Worm (Caenorhabditis elegans) whole organism, late embryonic: ENCODE results near the gene gcy-12.
A peak's percentile ranks its signal among the peaks of the same experiment; 100 is the strongest.

ENCODE experiments used
- C08G9.2 ChIP-seq: sonication (generic microtip); optimal IDR thresholded peaks from 2 replicates; lab custom pipeline; 2016; ENCODE audit warnings: mild to moderate bottlenecking, missing genetic modification characterization, moderate library complexity, missing compliant biosample characterization
- C38D4.7 ChIP-seq: fragments of 200-800 bp; sonication (Bioruptor generic); optimal IDR thresholded peaks from 2 replicates; lab custom pipeline; 2018; ENCODE audit warnings: mild to moderate bottlenecking, missing genetic modification characterization, moderate library complexity, missing compliant biosample characterization
- K02D7.2 ChIP-seq: sonication (generic microtip); optimal IDR thresholded peaks from 2 replicates; lab custom pipeline; 2017; ENCODE audit warnings: mild to moderate bottlenecking, missing genetic modification characterization, missing compliant biosample characterization
- K09A11.1 ChIP-seq: sonication (generic microtip); optimal IDR thresholded peaks from 2 replicates; lab custom pipeline; 2017; ENCODE audit warnings: antibody characterized with exemption, mild to moderate bottlenecking, missing genetic modification characterization, missing compliant biosample characterization; ENCODE audit not compliant: insufficient read depth
- Y22D7AL.16 ChIP-seq: sonication (generic microtip); optimal IDR thresholded peaks from 2 replicates; lab custom pipeline; 2016; ENCODE audit warnings: missing genetic modification characterization, missing compliant biosample characterization
- ceh-14 ChIP-seq: sonication (generic microtip); optimal IDR thresholded peaks from 2 replicates; lab custom pipeline; 2016; ENCODE audit warnings: missing genotype, missing genetic modification characterization, missing compliant biosample characterization
- ceh-18 ChIP-seq: sonication (generic microtip); optimal IDR thresholded peaks from 2 replicates; lab custom pipeline; 2016; ENCODE audit warnings: missing genetic modification characterization, missing compliant biosample characterization
- ceh-19 ChIP-seq: fragments of 200-800 bp; sonication (Bioruptor generic); optimal IDR thresholded peaks from 2 replicates; lab custom pipeline; 2018; ENCODE audit warnings: mild to moderate bottlenecking, missing genetic modification characterization, missing compliant biosample characterization
- ceh-22 ChIP-seq: sonication (generic microtip); optimal IDR thresholded peaks from 2 replicates; lab custom pipeline; 2017; ENCODE audit warnings: missing biosample characterization, missing genetic modification characterization
- ceh-31 ChIP-seq: sonication (generic microtip); optimal IDR thresholded peaks from 2 replicates; lab custom pipeline; 2016; ENCODE audit warnings: missing genetic modification characterization, missing compliant biosample characterization
- ceh-48 ChIP-seq: sonication (generic microtip); optimal IDR thresholded peaks from 2 replicates; lab custom pipeline; 2016; ENCODE audit warnings: missing genetic modification characterization, inconsistent platforms, missing compliant biosample characterization
- ceh-6 ChIP-seq: fragments of 200-800 bp; sonication (Bioruptor generic); optimal IDR thresholded peaks from 2 replicates; lab custom pipeline; 2018; ENCODE audit warnings: mild to moderate bottlenecking, missing genetic modification characterization, missing compliant biosample characterization
- ceh-9 ChIP-seq: sonication (generic microtip); optimal IDR thresholded peaks from 2 replicates; lab custom pipeline; 2016; ENCODE audit warnings: mild to moderate bottlenecking, missing genetic modification characterization, inconsistent platforms, missing compliant biosample characterization
- che-1 ChIP-seq: sonication (generic microtip); optimal IDR thresholded peaks from 2 replicates; lab custom pipeline; 2016; ENCODE audit warnings: mild to moderate bottlenecking, missing genetic modification characterization, missing compliant biosample characterization
- dmd-4 ChIP-seq: sonication (generic microtip); optimal IDR thresholded peaks from 2 replicates; lab custom pipeline; 2016; ENCODE audit warnings: borderline replicate concordance, missing genetic modification characterization, missing compliant biosample characterization
- elt-2 ChIP-seq: sonication (generic microtip); optimal IDR thresholded peaks from 2 replicates; lab custom pipeline; 2016; ENCODE audit warnings: missing genetic modification reagents, missing genetic modification characterization, missing compliant biosample characterization
- elt-4 ChIP-seq: sonication (generic microtip); optimal IDR thresholded peaks from 2 replicates; lab custom pipeline; 2016; ENCODE audit warnings: missing genetic modification characterization, missing compliant biosample characterization
- eyg-1 ChIP-seq: sonication (generic microtip); optimal IDR thresholded peaks from 2 replicates; lab custom pipeline; 2016; ENCODE audit warnings: missing genotype, missing genetic modification characterization, missing compliant biosample characterization
- fax-1 ChIP-seq: sonication (generic microtip); optimal IDR thresholded peaks from 2 replicates; lab custom pipeline; 2016; ENCODE audit warnings: missing genotype, missing genetic modification characterization, missing compliant biosample characterization
- fkh-10 ChIP-seq: fragments of 150-350 bp; optimal IDR thresholded peaks from 2 replicates; lab custom pipeline; 2014; ENCODE audit warnings: missing biosample characterization, missing genetic modification reagents, missing genetic modification characterization
- gmeb-2 ChIP-seq: sonication (generic microtip); optimal IDR thresholded peaks from 2 replicates; lab custom pipeline; 2016; ENCODE audit warnings: missing genetic modification characterization, inconsistent platforms, missing compliant biosample characterization
- hlh-13 ChIP-seq: fragments of 200-800 bp; sonication (Bioruptor generic); optimal IDR thresholded peaks from 2 replicates; lab custom pipeline; 2018; ENCODE audit warnings: mild to moderate bottlenecking, missing genetic modification characterization, missing compliant biosample characterization
- hlh-15 ChIP-seq: sonication (generic microtip); optimal IDR thresholded peaks from 2 replicates; lab custom pipeline; 2016; ENCODE audit warnings: missing genetic modification characterization, missing compliant biosample characterization
- hlh-30 ChIP-seq: sonication (generic microtip); optimal IDR thresholded peaks from 2 replicates; lab custom pipeline; 2017; ENCODE audit warnings: antibody characterized with exemption, missing genetic modification characterization, missing compliant biosample characterization; ENCODE audit not compliant: insufficient read depth
- hlh-6 ChIP-seq: sonication (generic microtip); optimal IDR thresholded peaks from 2 replicates; lab custom pipeline; 2016; ENCODE audit warnings: missing genotype, missing genetic modification characterization, missing compliant biosample characterization
- hlh-8 ChIP-seq: sonication (generic microtip); optimal IDR thresholded peaks from 2 replicates; lab custom pipeline; 2016; ENCODE audit warnings: missing genotype, missing genetic modification characterization, missing compliant biosample characterization
- lim-6 ChIP-seq: sonication (generic microtip); optimal IDR thresholded peaks from 2 replicates; lab custom pipeline; 2016; ENCODE audit warnings: missing genetic modification characterization, missing compliant biosample characterization
- lin-11 ChIP-seq: fragments of 200-800 bp; sonication (Bioruptor generic); optimal IDR thresholded peaks from 2 replicates; lab custom pipeline; 2018; ENCODE audit warnings: mild to moderate bottlenecking, missing genetic modification characterization, missing compliant biosample characterization
- mec-3 ChIP-seq: sonication (generic microtip); optimal IDR thresholded peaks from 2 replicates; lab custom pipeline; 2016; ENCODE audit warnings: borderline replicate concordance, missing genetic modification characterization, missing compliant biosample characterization
- nhr-11 ChIP-seq: fragments of 150-350 bp; optimal IDR thresholded peaks from 2 replicates; lab custom pipeline; 2014; ENCODE audit warnings: missing biosample characterization, missing genetic modification characterization
- pag-3 ChIP-seq: sonication (generic microtip); optimal IDR thresholded peaks from 2 replicates; lab custom pipeline; 2016; ENCODE audit warnings: missing compliant biosample characterization, missing genetic modification characterization, borderline replicate concordance
- pat-9 ChIP-seq: fragments of 200-800 bp; sonication (Bioruptor generic); optimal IDR thresholded peaks from 2 replicates; lab custom pipeline; 2018; ENCODE audit warnings: mild to moderate bottlenecking, missing genetic modification characterization, moderate library complexity, missing compliant biosample characterization
- pax-1 ChIP-seq: fragments of 150-350 bp; optimal IDR thresholded peaks from 2 replicates; lab custom pipeline; 2014; ENCODE audit warnings: missing biosample characterization, missing genetic modification characterization
- pha-4 ChIP-seq: fragments of 150-350 bp; optimal IDR thresholded peaks from 2 replicates; lab custom pipeline; 2018; ENCODE audit warnings: missing biosample characterization, missing genetic modification reagents, missing genetic modification characterization
- pqm-1 ChIP-seq: sonication (generic microtip); optimal IDR thresholded peaks from 2 replicates; lab custom pipeline; 2016; ENCODE audit warnings: missing genetic modification characterization, missing compliant biosample characterization
- pros-1 ChIP-seq: fragments of 150-350 bp; optimal IDR thresholded peaks from 2 replicates; lab custom pipeline; 2014; ENCODE audit warnings: missing biosample characterization, missing genetic modification reagents, missing genetic modification characterization
- ref-2 ChIP-seq: sonication (generic microtip); optimal IDR thresholded peaks from 2 replicates; lab custom pipeline; 2016; ENCODE audit warnings: missing genetic modification characterization, missing compliant biosample characterization
- sdc-2 ChIP-seq: sonication (generic microtip); optimal IDR thresholded peaks from 2 replicates; lab custom pipeline; 2016; ENCODE audit warnings: missing genotype, missing genetic modification characterization, missing compliant biosample characterization
- sox-2 ChIP-seq: fragments of 200-800 bp; sonication (Bioruptor generic); IDR thresholded peaks from 2 replicates; pipeline ENCODE4 v1.3.6; 2022; ENCODE audit warnings: missing genetic modification reagents, missing genetic modification characterization, missing compliant biosample characterization
- syd-9 ChIP-seq: sonication (generic microtip); optimal IDR thresholded peaks from 2 replicates; lab custom pipeline; 2016; ENCODE audit warnings: mild to moderate bottlenecking, missing genetic modification characterization, moderate library complexity, missing compliant biosample characterization
- tbx-7 ChIP-seq: sonication (generic microtip); optimal IDR thresholded peaks from 2 replicates; lab custom pipeline; 2016; ENCODE audit warnings: missing genotype, missing genetic modification characterization, missing compliant biosample characterization
- ttx-3 ChIP-seq: sonication (generic microtip); optimal IDR thresholded peaks from 2 replicates; lab custom pipeline; 2016; ENCODE audit warnings: missing genetic modification reagents, missing genetic modification characterization, missing compliant biosample characterization
- unc-3 ChIP-seq, 2 experiments: fragments of 200-800 bp in 1 of 2; sonication (Bioruptor generic) in 1 of 2; sonication (generic microtip) in 1 of 2; conservative IDR thresholded peaks in 1 of 2; optimal IDR thresholded peaks in 1 of 2; 2 replicates each; pipeline versions ENCODE4 v1.3.6 to Lab custom; 2016 to 2022; ENCODE audit warnings: missing compliant biosample characterization in 2 of 2, missing genetic modification characterization in 2 of 2, missing genetic modification reagents in 1 of 2
- unc-86 ChIP-seq: sonication (generic microtip); optimal IDR thresholded peaks from 2 replicates; lab custom pipeline; 2016; ENCODE audit warnings: missing genetic modification characterization, missing compliant biosample characterization
- zip-5 ChIP-seq: sonication (generic microtip); optimal IDR thresholded peaks from 2 replicates; lab custom pipeline; 2016; ENCODE audit warnings: missing genetic modification characterization, missing compliant biosample characterization

gcy-12 gene

DNA sequence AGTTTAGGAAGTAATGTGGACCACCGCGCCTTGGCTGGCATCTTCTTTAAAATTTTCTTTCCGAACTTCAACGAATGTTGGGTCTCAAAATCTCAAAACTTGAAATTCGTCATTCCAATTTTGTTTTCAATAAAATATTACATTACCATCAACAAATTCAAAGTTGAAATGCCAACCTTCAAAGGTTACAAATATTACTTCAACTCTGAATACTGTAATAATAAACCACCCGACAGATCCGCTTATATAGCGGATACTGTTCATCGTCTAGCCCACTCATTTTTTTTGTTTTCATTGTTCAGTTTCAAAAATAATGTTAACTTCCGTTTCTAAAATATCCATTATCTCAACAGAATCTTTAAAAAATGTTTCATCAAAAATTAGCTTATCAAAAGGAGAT lies 26.8 kb upstream of the gcy-12 start, which contains the start of gene gur-5:
TSS of gene gur-5 (plus strand) at position 301 of the 400 bp plus-strand sequence.
- no peak for TF ChIP-seq sox-2
- TF ChIP-seq ceh-18 (tag; lab: Kevin White, UChicago) = no peak
- TF ChIP-seq ceh-14 (tag; lab: Kevin White, UChicago) = no peak
- TF ChIP-seq eyg-1 (tag; lab: Kevin White, UChicago) = no peak
- no peak for TF ChIP-seq pag-3 (tag; lab: Kevin White, UChicago)
- TF ChIP-seq pqm-1 = no peak
- no peak for TF ChIP-seq fax-1 (tag; lab: Kevin White, UChicago)
- no peak for TF ChIP-seq ref-2 (tag; lab: Kevin White, UChicago)
- no peak for TF ChIP-seq K02D7.2 (tag; lab: Kevin White, UChicago)
- TF ChIP-seq hlh-8 (tag; lab: Kevin White, UChicago) = no peak
- TF ChIP-seq hlh-30 (tag; lab: Kevin White, UChicago) = no peak

DNA sequence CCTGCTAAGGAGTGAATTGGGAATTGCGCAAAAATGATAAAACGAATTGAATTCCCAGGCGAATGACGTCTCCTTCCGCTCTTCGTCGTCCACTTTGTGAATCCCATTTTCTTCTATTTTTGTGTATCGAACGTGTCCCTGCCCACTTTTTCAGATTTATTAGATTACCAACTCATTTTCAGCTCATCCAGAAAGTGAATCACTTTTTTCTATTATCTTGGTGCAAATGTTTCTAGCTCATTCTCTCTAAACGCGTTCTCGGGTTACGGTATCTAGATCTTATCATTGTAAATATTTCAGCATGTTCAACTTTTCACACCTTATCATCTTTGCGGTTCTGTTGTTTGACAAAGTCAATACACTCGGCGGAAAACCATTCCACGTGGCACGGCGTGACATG lies 22.7 kb upstream of the gcy-12 start, which contains the start of gene ZK622.5:
TSS of gene ZK622.5 (plus strand) at position 301 of the 400 bp plus-strand sequence.
- TF ChIP-seq syd-9 (tag; lab: Kevin White, UChicago) = no peak
- no peak for TF ChIP-seq zip-5 (tag; lab: Kevin White, UChicago)
- TF ChIP-seq ceh-6 (GFP tag; lab: Kevin White, UChicago) = no peak
- no peak for TF ChIP-seq pag-3 (tag; lab: Kevin White, UChicago)
- TF ChIP-seq ceh-9 (tag; lab: Kevin White, UChicago) = no peak
- TF ChIP-seq C38D4.7 = no peak
- TF ChIP-seq dmd-4 = no peak
- TF ChIP-seq ttx-3 (tag; lab: Kevin White, UChicago) = no peak
- TF ChIP-seq nhr-11 (tag; lab: Kevin White, UChicago) = no peak
- no peak for TF ChIP-seq pros-1
- no peak for TF ChIP-seq che-1
- no peak for TF ChIP-seq unc-86 (tag; lab: Kevin White, UChicago)
- no peak for TF ChIP-seq fkh-10
- TF ChIP-seq lin-11 (tag; lab: Kevin White, UChicago) = no peak

DNA sequence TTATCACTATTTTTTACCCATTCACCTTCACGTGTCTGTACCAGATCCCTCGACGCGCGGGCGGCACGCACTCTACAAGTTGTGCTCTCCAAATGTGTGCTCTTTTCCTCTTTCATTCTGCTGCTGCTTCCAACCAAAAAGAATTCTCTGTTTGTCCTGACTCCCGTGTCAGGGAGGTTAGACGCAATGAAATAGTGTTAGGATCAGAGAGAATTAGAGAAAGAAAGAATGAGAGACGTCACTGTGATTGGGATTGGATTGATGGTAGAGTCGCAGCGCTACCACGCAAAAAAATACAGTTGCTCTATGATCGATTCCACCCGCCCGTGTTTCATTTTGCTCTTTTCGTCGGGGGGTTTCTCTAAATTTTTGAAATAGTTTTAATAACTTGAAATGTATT lies 20.8 kb upstream of the gcy-12 start:
- no peak for TF ChIP-seq C08G9.2 (tag; lab: Kevin White, UChicago)
- TF ChIP-seq ceh-9 (tag; lab: Kevin White, UChicago) = no peak
- TF ChIP-seq unc-3 (GFP tag; conservative IDR thresholded peaks at IDR 0.05; lab: Robert Waterston, UW) = no peak
- TF ChIP-seq unc-3 (tag; optimal IDR thresholded peaks at IDR 0.05; lab: Kevin White, UChicago) = no peak
- no peak for TF ChIP-seq K09A11.1 (tag; lab: Kevin White, UChicago)
- no peak for TF ChIP-seq lim-6 (tag; lab: Kevin White, UChicago)
- no peak for TF ChIP-seq ceh-31 (tag; lab: Kevin White, UChicago)
- TF ChIP-seq tbx-7 (tag; lab: Kevin White, UChicago) = no peak
- no peak for TF ChIP-seq ttx-3 (tag; lab: Kevin White, UChicago)
- TF ChIP-seq ceh-18 (tag; lab: Kevin White, UChicago) = no peak
- TF ChIP-seq pha-4 = no peak
- TF ChIP-seq ceh-14 (tag; lab: Kevin White, UChicago) = no peak
- TF ChIP-seq pax-1 (tag; lab: Kevin White, UChicago) = no peak
- TF ChIP-seq ceh-19 (GFP tag; lab: Kevin White, UChicago) = no peak
- no peak for TF ChIP-seq Y22D7AL.16 (tag; lab: Kevin White, UChicago)

DNA sequence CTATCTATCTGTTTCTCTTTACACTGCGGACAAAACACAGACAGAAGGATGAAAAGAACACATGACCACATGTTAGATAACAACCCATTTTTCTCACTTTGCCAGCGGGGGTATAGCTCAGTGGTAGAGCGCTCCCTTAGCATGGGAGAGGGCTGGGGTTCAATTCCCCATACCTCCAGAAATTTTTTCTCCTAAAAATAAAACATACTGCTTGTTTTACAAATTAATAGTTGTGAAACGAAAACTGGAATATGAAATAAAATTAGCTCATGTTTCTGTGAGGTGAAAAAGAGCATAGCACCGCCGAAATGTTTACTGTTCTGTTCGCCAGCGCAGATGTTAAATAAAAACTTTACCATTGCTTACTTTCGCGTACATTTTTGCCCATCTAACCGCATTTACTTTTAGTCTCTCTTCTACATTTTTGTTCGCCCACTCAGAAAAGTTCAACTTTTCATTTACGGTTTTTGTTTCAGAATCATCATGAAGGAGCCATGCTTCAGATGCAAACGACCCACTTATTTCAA lies 19.6 kb upstream of the gcy-12 start, which contains the start of gene ZK622.4:
TSS of gene ZK622.4 (plus strand) at position 477 of the 527 bp plus-strand sequence.
- TF ChIP-seq hlh-13 = peak; percentile 53
- peak; percentile 98 for TF ChIP-seq elt-2 (tag; lab: Kevin White, UChicago)
- TF ChIP-seq sdc-2 (tag; lab: Kevin White, UChicago) = peak; percentile 72
- TF ChIP-seq sox-2 = peak; percentile 69
- peak; percentile 38 for TF ChIP-seq hlh-15
- TF ChIP-seq hlh-6 (tag; lab: Kevin White, UChicago) = peak; percentile 89
- TF ChIP-seq ceh-22 (tag; lab: Kevin White, UChicago) = no peak
- peak; percentile 57 for TF ChIP-seq pqm-1
- peak; percentile 65 for TF ChIP-seq ceh-48 (tag; lab: Kevin White, UChicago)
- peak; percentile 36 for TF ChIP-seq mec-3 (tag; lab: Kevin White, UChicago)
- TF ChIP-seq fkh-10 = no peak
- no peak for TF ChIP-seq elt-4 (tag; lab: Kevin White, UChicago)
- peak; percentile 69 for TF ChIP-seq ceh-14 (tag; lab: Kevin White, UChicago)
- peak; percentile 60 for TF ChIP-seq ceh-31 (tag; lab: Kevin White, UChicago)
- peak; percentile 22 for TF ChIP-seq lim-6 (tag; lab: Kevin White, UChicago)
- peak; percentile 84 for TF ChIP-seq gmeb-2
- peak; percentile 70 for TF ChIP-seq pat-9 (tag; lab: Kevin White, UChicago)
- peak; percentile 83 for TF ChIP-seq C38D4.7
- TF ChIP-seq syd-9 (tag; lab: Kevin White, UChicago) = peak; percentile 85
